Worm (Caenorhabditis elegans): ENCODE results near the gene F31F4.1.

Gene F31F4.1

ce11 chrV:689538-689937 is 5.7 kb downstream of the F31F4.1 start:
- no peak for TF ChIP-seq aly-1 (tag; optimal IDR thresholded peaks at IDR 0.05)
- no peak for TF ChIP-seq ama-1 (optimal IDR thresholded peaks at IDR 0.05)
- no peak for TF ChIP-seq hnd-1 (tag; optimal IDR thresholded peaks at IDR 0.05)
- no peak for TF ChIP-seq tbx-11 (GFP tag; IDR thresholded peaks at IDR 0.05)
- TF ChIP-seq flt-1 (GFP tag; IDR thresholded peaks at IDR 0.05) = no peak
- no peak for TF ChIP-seq hmg-4 (GFP tag; optimal IDR thresholded peaks at IDR 0.05)
- TF ChIP-seq hmbx-1 (tag; optimal IDR thresholded peaks at IDR 0.05) = no peak
- no peak for TF ChIP-seq sea-1 (GFP tag; conservative IDR thresholded peaks at IDR 0.05)
- no peak for TF ChIP-seq pes-1 (GFP tag; IDR thresholded peaks at IDR 0.05)
- no peak for TF ChIP-seq B0310.2 (tag; optimal IDR thresholded peaks at IDR 0.05)
- TF ChIP-seq tra-4 (tag; optimal IDR thresholded peaks at IDR 0.05) = no peak
- TF ChIP-seq tbx-37 (GFP tag; conservative IDR thresholded peaks at IDR 0.05) = no peak

ce11 chrV:692720-693422 is 9.0 kb downstream of the F31F4.1 start, which contains the start of gene srx-4:
srx-4 (minus strand) TSS chrV:692770.
- TF ChIP-seq hmg-4 (GFP tag; optimal IDR thresholded peaks at IDR 0.05) (no peak), pes-1 (GFP tag; IDR thresholded peaks at IDR 0.05) (no peak), tbx-11 (GFP tag; IDR thresholded peaks at IDR 0.05) (no peak), B0310.2 (tag; optimal IDR thresholded peaks at IDR 0.05) (no peak), ceh-13 (GFP tag; optimal IDR thresholded peaks at IDR 0.05) (no peak), F13C5.2 (tag; optimal IDR thresholded peaks at IDR 0.05) (no peak), ama-1 (optimal IDR thresholded peaks at IDR 0.05) (no peak), flt-1 (GFP tag; IDR thresholded peaks at IDR 0.05) (no peak), tra-4 (tag; optimal IDR thresholded peaks at IDR 0.05) (no peak), hmbx-1 (tag; optimal IDR thresholded peaks at IDR 0.05) (no peak), scrt-1 (GFP tag; IDR thresholded peaks at IDR 0.05) (no peak), aly-1 (tag; optimal IDR thresholded peaks at IDR 0.05) (no peak), hnd-1 (tag; optimal IDR thresholded peaks at IDR 0.05) (no peak)

- TF ChIP-seq sea-1 (GFP tag; conservative IDR thresholded peaks at IDR 0.05) (no peak), B0310.2 (tag; optimal IDR thresholded peaks at IDR 0.05) (no peak), hnd-1 (tag; optimal IDR thresholded peaks at IDR 0.05) (no peak), ceh-36 (tag; optimal IDR thresholded peaks at IDR 0.05) (no peak), scrt-1 (GFP tag; IDR thresholded peaks at IDR 0.05) (no peak), F13C5.2 (tag; optimal IDR thresholded peaks at IDR 0.05) (no peak)
Observed at ce11 chrV:694625-695024, 10.8 kb downstream of the F31F4.1 start, which contains the start of gene srj-53. srj-53 (minus strand) TSS chrV:694725.

ce11 chrV:695914-696313 is 12.1 kb downstream of the F31F4.1 start, which contains the start of gene srj-52:
srj-52 (minus strand) TSS chrV:696014.
- TF ChIP-seq ets-7 (tag; optimal IDR thresholded peaks at IDR 0.05) (no peak), pes-1 (GFP tag; IDR thresholded peaks at IDR 0.05) (no peak), hmg-4 (GFP tag; optimal IDR thresholded peaks at IDR 0.05) (no peak)

ce11 chrV:699051-699450 is 15.2 kb downstream of the F31F4.1 start:
- TF ChIP-seq B0310.2 (tag; optimal IDR thresholded peaks at IDR 0.05) (no peak), scrt-1 (GFP tag; IDR thresholded peaks at IDR 0.05) (no peak), hnd-1 (tag; optimal IDR thresholded peaks at IDR 0.05) (no peak), ama-1 (optimal IDR thresholded peaks at IDR 0.05) (no peak), hmbx-1 (tag; optimal IDR thresholded peaks at IDR 0.05) (no peak), tbx-11 (GFP tag; IDR thresholded peaks at IDR 0.05) (no peak), F13C5.2 (tag; optimal IDR thresholded peaks at IDR 0.05) (no peak), pes-1 (GFP tag; IDR thresholded peaks at IDR 0.05) (no peak), ceh-36 (tag; optimal IDR thresholded peaks at IDR 0.05) (no peak), hmg-4 (GFP tag; optimal IDR thresholded peaks at IDR 0.05) (no peak), ceh-13 (GFP tag; optimal IDR thresholded peaks at IDR 0.05) (no peak), tra-4 (tag; optimal IDR thresholded peaks at IDR 0.05) (no peak), ets-7 (tag; optimal IDR thresholded peaks at IDR 0.05) (no peak), aly-1 (tag; optimal IDR thresholded peaks at IDR 0.05) (no peak), sea-1 (GFP tag; conservative IDR thresholded peaks at IDR 0.05) (no peak), tbx-37 (GFP tag; conservative IDR thresholded peaks at IDR 0.05) (no peak), flt-1 (GFP tag; IDR thresholded peaks at IDR 0.05) (no peak)

ce11 chrV:699489-700129 is 15.7 kb downstream of the F31F4.1 start, which contains the start of the genes ugt-29 and srx-5:
ugt-29 (minus strand) TSS chrV:699589.
srx-5 (plus strand) TSS chrV:700079.
- TF ChIP-seq tbx-11 (GFP tag; IDR thresholded peaks at IDR 0.05) (no peak), hmbx-1 (tag; optimal IDR thresholded peaks at IDR 0.05) (no peak), hmg-4 (GFP tag; optimal IDR thresholded peaks at IDR 0.05) (no peak), tbx-37 (GFP tag; conservative IDR thresholded peaks at IDR 0.05) (no peak), scrt-1 (GFP tag; IDR thresholded peaks at IDR 0.05) (no peak), sea-1 (GFP tag; conservative IDR thresholded peaks at IDR 0.05) (no peak), F13C5.2 (tag; optimal IDR thresholded peaks at IDR 0.05) (no peak), B0310.2 (tag; optimal IDR thresholded peaks at IDR 0.05) (no peak), pes-1 (GFP tag; IDR thresholded peaks at IDR 0.05) (no peak), aly-1 (tag; optimal IDR thresholded peaks at IDR 0.05) (no peak), hnd-1 (tag; optimal IDR thresholded peaks at IDR 0.05) (no peak), ceh-36 (tag; optimal IDR thresholded peaks at IDR 0.05) (no peak), tra-4 (tag; optimal IDR thresholded peaks at IDR 0.05) (no peak), ceh-13 (GFP tag; optimal IDR thresholded peaks at IDR 0.05) (no peak), ets-7 (tag; optimal IDR thresholded peaks at IDR 0.05) (no peak), flt-1 (GFP tag; IDR thresholded peaks at IDR 0.05) (no peak), ama-1 (optimal IDR thresholded peaks at IDR 0.05) (no peak)

ce11 chrV:702260-702659 is 18.4 kb downstream of the F31F4.1 start, which contains the start of gene srbc-37:
srbc-37 (plus strand) TSS chrV:702560.
- TF ChIP-seq hmbx-1 (tag; optimal IDR thresholded peaks at IDR 0.05) = no peak
- TF ChIP-seq tbx-37 (GFP tag; conservative IDR thresholded peaks at IDR 0.05) = no peak
- TF ChIP-seq flt-1 (GFP tag; IDR thresholded peaks at IDR 0.05) = no peak
- TF ChIP-seq scrt-1 (GFP tag; IDR thresholded peaks at IDR 0.05) = no peak
